Worm (Caenorhabditis elegans) whole organism, L1 larva: Measurements from ENCODE around the gene str-28.
"Not testable (repeated sequence)": the region's sequence is repeated elsewhere in the genome, so short reads cannot be mapped to it uniquely, and the experiment has no call there.

ENCODE experiments used
- alr-1 ChIP-seq: fragments of 200-800 bp; sonication (Bioruptor generic); optimal IDR thresholded peaks from 2 replicates; lab custom pipeline; 2018; ENCODE audit warnings: borderline replicate concordance, mild to moderate bottlenecking, missing genetic modification characterization, missing compliant biosample characterization
- ama-1 ChIP-seq: fragments of 150-350 bp; optimal IDR thresholded peaks from 2 replicates; lab custom pipeline; 2014
- blmp-1 ChIP-seq: fragments of 150-350 bp; optimal IDR thresholded peaks from 2 replicates; lab custom pipeline; 2014; ENCODE audit warnings: missing biosample characterization, missing genetic modification characterization
- ceh-63 ChIP-seq: fragments of 200-800 bp; sonication (Bioruptor generic); optimal IDR thresholded peaks from 2 replicates; lab custom pipeline; 2018; ENCODE audit warnings: mild to moderate bottlenecking, missing genetic modification characterization, missing compliant biosample characterization
- ceh-8 ChIP-seq: fragments of 200-800 bp; sonication (Bioruptor generic); optimal IDR thresholded peaks from 2 replicates; lab custom pipeline; 2018; ENCODE audit warnings: mild to moderate bottlenecking, missing genetic modification characterization, moderate library complexity, missing compliant biosample characterization
- ceh-88 ChIP-seq: fragments of 200-800 bp; sonication (Bioruptor generic); IDR thresholded peaks from 2 replicates; pipeline ENCODE4 v1.3.6; 2022; ENCODE audit warnings: missing genetic modification characterization, missing compliant biosample characterization
- ceh-90 ChIP-seq: sonication (generic microtip); optimal IDR thresholded peaks from 2 replicates; lab custom pipeline; 2016; ENCODE audit warnings: missing genetic modification characterization, missing compliant biosample characterization
- efl-1 ChIP-seq, 4 experiments: fragments of 150-350 bp; optimal IDR thresholded peaks in 3 of 4; peaks in 1 of 4; 1 replicate in 1 of 4; 2 replicates in 3 of 4; lab custom pipeline; 2014; ENCODE audit warnings: missing biosample characterization in 2 of 4, missing genetic modification characterization in 2 of 4, missing genetic modification reagents in 2 of 4
- egl-27 ChIP-seq, 2 experiments: fragments of 150-350 bp in 1 of 2; sonication (generic microtip); optimal IDR thresholded peaks; 3 replicates each; lab custom pipeline; 2017 to 2018; ENCODE audit warnings: missing biosample characterization in 2 of 2, missing genetic modification characterization in 2 of 2, missing genetic modification reagents in 2 of 2
- ets-5 ChIP-seq: fragments of 200-800 bp; sonication (Bioruptor generic); IDR thresholded peaks from 2 replicates; pipeline ENCODE4 v1.3.6; 2022; ENCODE audit warnings: missing genetic modification characterization, missing compliant biosample characterization
- fkh-10 ChIP-seq: sonication (generic microtip); optimal IDR thresholded peaks from 2 replicates; lab custom pipeline; 2017; ENCODE audit warnings: missing biosample characterization, missing genetic modification reagents, missing genetic modification characterization
- fkh-4 ChIP-seq: sonication (generic microtip); optimal IDR thresholded peaks from 2 replicates; lab custom pipeline; 2016; ENCODE audit warnings: missing compliant biosample characterization, missing genetic modification characterization, borderline replicate concordance
- fos-1 ChIP-seq: fragments of 150-350 bp; optimal IDR thresholded peaks from 2 replicates; lab custom pipeline; 2014; ENCODE audit warnings: missing biosample characterization, missing genetic modification characterization
- isw-1 ChIP-seq: fragments of 200-800 bp; sonication (Bioruptor generic); IDR thresholded peaks from 2 replicates; pipeline ENCODE4 v1.3.6; 2022; ENCODE audit warnings: missing genetic modification characterization, missing compliant biosample characterization
- lin-13 ChIP-seq: fragments of 150-350 bp; optimal IDR thresholded peaks from 2 replicates; lab custom pipeline; 2014; ENCODE audit warnings: missing biosample characterization, missing genetic modification reagents, missing genetic modification characterization
- lin-14 ChIP-seq: fragments of 200-800 bp; sonication (Bioruptor generic); optimal IDR thresholded peaks from 2 replicates; lab custom pipeline; 2018; ENCODE audit warnings: mild to moderate bottlenecking, missing genetic modification characterization, moderate library complexity, missing compliant biosample characterization
- lin-39 ChIP-seq: fragments of 150-350 bp; optimal IDR thresholded peaks from 2 replicates; lab custom pipeline; 2014; ENCODE audit warnings: missing biosample characterization, missing genetic modification reagents, missing genetic modification characterization
- lir-3 ChIP-seq: sonication (generic microtip); optimal IDR thresholded peaks from 2 replicates; lab custom pipeline; 2016; ENCODE audit warnings: mild to moderate bottlenecking, missing genetic modification characterization, moderate library complexity, missing compliant biosample characterization; ENCODE audit not compliant: poor library complexity
- mab-9 ChIP-seq: fragments of 200-800 bp; sonication (Bioruptor generic); IDR thresholded peaks from 2 replicates; pipeline ENCODE4 v1.3.6; 2022; ENCODE audit warnings: missing genetic modification reagents, missing genetic modification characterization, missing compliant biosample characterization
- nhr-11 ChIP-seq: fragments of 150-350 bp; optimal IDR thresholded peaks from 2 replicates; lab custom pipeline; 2014; ENCODE audit warnings: missing biosample characterization, missing genetic modification characterization
- nhr-12 ChIP-seq: sonication (generic microtip); optimal IDR thresholded peaks from 2 replicates; lab custom pipeline; 2017; ENCODE audit warnings: missing biosample characterization, missing genetic modification characterization
- nhr-28 ChIP-seq: fragments of 150-350 bp; optimal IDR thresholded peaks from 2 replicates; lab custom pipeline; 2014; ENCODE audit warnings: missing biosample characterization, missing genetic modification characterization
- nhr-84 ChIP-seq: sonication (generic microtip); optimal IDR thresholded peaks from 2 replicates; lab custom pipeline; 2017; ENCODE audit warnings: missing biosample characterization, missing genetic modification characterization
- sptf-1 ChIP-seq: fragments of 150-350 bp; optimal IDR thresholded peaks from 2 replicates; lab custom pipeline; 2014; ENCODE audit warnings: missing biosample characterization, missing genetic modification characterization
- sup-37 ChIP-seq: fragments of 200-800 bp; sonication (Bioruptor generic); optimal IDR thresholded peaks from 2 replicates; lab custom pipeline; 2018; ENCODE audit warnings: mild to moderate bottlenecking, missing genetic modification characterization, missing compliant biosample characterization
- unc-130 ChIP-seq: fragments of 150-350 bp; optimal IDR thresholded peaks from 2 replicates; lab custom pipeline; 2017; ENCODE audit warnings: missing biosample characterization, missing genetic modification characterization, inconsistent platforms
- unc-86 ChIP-seq: sonication (generic microtip); optimal IDR thresholded peaks from 2 replicates; lab custom pipeline; 2016; ENCODE audit warnings: missing genetic modification characterization, missing compliant biosample characterization
- unc-98 ChIP-seq: fragments of 200-800 bp; sonication (Bioruptor generic); IDR thresholded peaks from 2 replicates; pipeline ENCODE4 v1.3.6; 2022; ENCODE audit warnings: missing genetic modification characterization, missing compliant biosample characterization
- xbp-1 ChIP-seq: sonication (generic microtip); optimal IDR thresholded peaks from 2 replicates; lab custom pipeline; 2016; ENCODE audit warnings: missing genetic modification characterization, missing compliant biosample characterization
- ztf-4 ChIP-seq: fragments of 150-350 bp; optimal IDR thresholded peaks from 2 replicates; lab custom pipeline; 2014; ENCODE audit warnings: missing biosample characterization, missing genetic modification characterization

str-28 gene

DNA sequence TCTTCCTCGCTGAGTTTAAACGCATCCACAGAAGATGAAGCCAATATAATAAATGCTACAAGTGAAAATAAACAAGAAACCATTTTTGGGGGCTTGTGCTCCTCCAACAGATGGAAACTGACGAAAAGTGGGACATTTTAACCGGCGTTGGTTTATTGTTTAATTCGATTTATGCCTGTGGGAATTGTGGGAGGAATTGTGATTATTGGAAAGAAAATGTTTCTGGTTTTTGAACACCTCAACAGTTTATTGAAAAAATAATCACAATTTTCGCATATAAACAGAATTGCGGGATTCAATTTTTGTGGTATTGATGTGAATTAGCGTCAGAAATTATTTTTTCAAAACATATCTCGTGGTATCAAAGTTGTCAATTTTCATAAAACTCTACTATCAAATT lies 18.5 kb downstream of the str-28 start, which contains the start of gene try-8:
Gene try-8 (minus strand): TSS at position 101 of the 400 bp plus-strand sequence.
- no peak for TF ChIP-seq ama-1
- no peak for TF ChIP-seq egl-27 (tag; optimal IDR thresholded peaks at IDR 0.05; lab: Kevin White, UChicago)
- TF ChIP-seq isw-1 (GFP tag; lab: Robert Waterston, UW): no peak
- no peak for TF ChIP-seq nhr-28
- no peak for TF ChIP-seq fos-1
- TF ChIP-seq nhr-84 (tag; lab: Kevin White, UChicago): no peak
- no peak for TF ChIP-seq ceh-88 (GFP tag; lab: Robert Waterston, UW)
- TF ChIP-seq lin-13 (GFP tag; lab: Kevin White, UChicago): no peak
- TF ChIP-seq lin-14 (GFP tag; lab: Kevin White, UChicago): no peak
- TF ChIP-seq ceh-63: no peak
- no peak for TF ChIP-seq nhr-12 (tag; lab: Kevin White, UChicago)
- no peak for TF ChIP-seq lin-39 (tag; lab: Kevin White, UChicago)
- TF ChIP-seq fkh-4: no peak

DNA sequence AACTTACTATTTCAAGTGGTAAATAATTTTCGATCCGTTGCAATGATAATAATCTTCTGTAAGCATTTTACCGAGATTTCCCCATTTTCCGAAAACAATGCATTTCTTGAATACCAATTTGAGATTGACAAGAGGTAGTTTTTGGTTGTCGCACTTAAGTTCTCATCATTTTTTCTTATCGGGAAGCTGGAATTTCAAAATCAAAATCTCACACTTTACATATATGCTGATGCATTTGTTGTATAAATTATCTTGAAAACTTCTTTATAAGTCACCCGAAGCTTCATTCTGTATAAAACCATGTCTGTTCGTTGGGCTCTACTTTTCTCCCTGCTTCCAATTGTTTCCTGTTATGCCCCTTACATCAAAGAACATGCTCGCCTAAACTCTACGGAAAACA lies 21.3 kb downstream of the str-28 start, which contains the start of gene try-11:
Gene try-11 (plus strand): TSS at position 301 of the 400 bp plus-strand sequence.
- TF ChIP-seq efl-1 (optimal IDR thresholded peaks at IDR 0.05; lab: Kevin White, UChicago) (no peak), efl-1 (GFP tag; optimal IDR thresholded peaks at IDR 0.05 in 1 of 2; lab: Kevin White, UChicago) (peak in 1 of 2 experiments; percentile 24), ztf-4 (tag; lab: Kevin White, UChicago) (no peak)

DNA sequence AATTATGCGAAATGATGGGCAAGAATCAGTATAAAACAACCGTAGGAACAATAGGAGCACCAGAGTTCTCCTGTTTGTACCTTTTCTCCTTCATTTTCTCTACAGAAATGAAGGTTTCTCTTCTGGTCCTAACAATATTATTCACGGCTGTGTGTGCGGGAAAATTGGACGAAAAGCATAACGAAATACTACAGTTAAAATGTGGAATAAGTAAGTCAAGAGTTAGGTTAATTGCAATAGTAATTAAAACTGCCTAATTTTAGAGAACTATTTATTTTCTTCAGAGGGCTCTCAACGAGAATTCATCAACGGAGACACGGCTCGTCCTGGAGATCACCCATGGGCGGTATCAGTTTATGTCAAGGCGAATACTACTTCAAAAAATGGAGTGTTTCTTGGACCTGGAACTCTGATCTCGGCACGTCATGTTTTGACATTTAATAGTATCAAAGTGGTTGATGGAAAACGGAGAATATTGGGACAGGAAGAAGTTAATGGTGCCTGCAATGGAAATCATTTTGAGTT lies 23.4 kb downstream of the str-28 start, which contains the start of gene try-12:
Gene try-12 (plus strand): TSS at position 51 of the 525 bp plus-strand sequence.
- TF ChIP-seq unc-130 (tag; lab: Kevin White, UChicago) (no peak), xbp-1 (tag; lab: Kevin White, UChicago) (no peak), unc-86 (no peak), efl-1 (optimal IDR thresholded peaks at IDR 0.05; lab: Kevin White, UChicago) (no peak), efl-1 (GFP tag; optimal IDR thresholded peaks at IDR 0.05 in 1 of 2; lab: Kevin White, UChicago) (peak in 1 of 2 experiments; percentile 58)

DNA sequence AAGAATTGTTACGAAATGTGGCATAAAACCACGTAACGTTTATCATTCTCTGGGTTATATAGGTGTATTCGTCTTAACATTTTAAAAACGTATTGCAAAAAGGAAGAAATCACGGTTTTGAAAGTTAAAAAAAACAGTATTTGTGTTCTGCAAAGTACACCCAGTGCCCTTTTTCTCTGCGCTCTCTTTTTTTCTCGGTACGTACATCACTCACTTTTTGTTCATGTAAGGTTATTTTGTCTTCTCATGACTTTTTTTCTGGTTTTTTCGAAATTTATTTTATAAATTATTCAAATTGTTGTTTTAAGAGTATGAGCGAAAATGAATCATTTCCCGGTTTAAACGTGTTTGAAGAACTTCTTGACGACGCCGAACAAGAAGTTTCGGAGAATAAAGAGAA lies 25.8 kb downstream of the str-28 start, which contains the start of gene F25E5.5:
Gene F25E5.5 (plus strand): TSS at position 301 of the 400 bp plus-strand sequence.
- no peak for TF ChIP-seq lir-3 (tag; lab: Kevin White, UChicago)
- TF ChIP-seq sptf-1 (tag; lab: Kevin White, UChicago): no peak
- TF ChIP-seq alr-1: no peak
- no peak for TF ChIP-seq sup-37 (GFP tag; lab: Kevin White, UChicago)
- peak; percentile 17 for TF ChIP-seq blmp-1 (tag; lab: Kevin White, UChicago)
- TF ChIP-seq fkh-10 (GFP tag; lab: Kevin White, UChicago): no peak
- TF ChIP-seq nhr-84 (tag; lab: Kevin White, UChicago): no peak
- TF ChIP-seq ets-5: no peak
- TF ChIP-seq, all 84 proteins: peak for 1

DNA sequence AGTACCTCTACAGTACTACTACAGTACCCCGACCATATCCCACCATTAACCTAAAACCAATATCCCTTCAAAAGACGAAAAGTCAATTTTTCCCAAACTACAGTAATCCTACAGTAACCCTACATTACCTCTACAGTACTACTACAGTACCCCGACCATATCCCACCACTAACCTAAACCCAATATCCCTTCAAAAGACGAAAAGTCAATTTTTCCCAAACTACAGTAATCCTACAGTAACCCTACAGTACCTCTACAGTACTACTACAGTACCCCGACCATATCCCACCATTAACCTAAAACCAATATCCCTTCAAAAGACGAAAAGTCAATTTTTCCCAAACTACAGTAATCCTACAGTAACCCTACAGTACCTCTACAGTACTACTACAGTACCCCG lies 28.4 kb downstream of the str-28 start, which contains the start of gene nhr-141:
Gene nhr-141 (plus strand): TSS at position 331 of the 400 bp plus-strand sequence.
- not testable (repeated sequence) for TF ChIP-seq ceh-90; ceh-8 (GFP tag; lab: Kevin White, UChicago); ama-1

DNA sequence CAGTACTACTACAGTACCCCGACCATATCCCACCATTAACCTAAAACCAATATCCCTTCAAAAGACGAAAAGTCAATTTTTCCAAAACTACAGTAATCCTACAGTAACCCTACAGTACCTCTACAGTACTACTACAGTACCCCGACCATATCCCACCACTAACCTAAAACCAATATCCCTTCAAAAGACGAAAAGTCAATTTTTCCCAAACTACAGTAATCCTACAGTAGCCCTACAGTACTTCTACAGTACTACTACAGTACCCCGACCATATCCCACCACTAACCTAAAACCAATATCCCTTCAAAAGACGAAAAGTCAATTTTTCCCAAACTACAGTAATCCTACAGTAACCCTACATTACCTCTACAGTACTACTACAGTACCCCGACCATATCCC lies 29.2 kb downstream of the str-28 start:
- TF ChIP-seq ets-5 (0 out of 2 replicates have a peak, but pooled peaks have one; percentile 52), mab-9 (peak; percentile 75), unc-98 (GFP tag; lab: Robert Waterston, UW) (peak; percentile 53; the same call in 1 of the 2 replicates)

DNA sequence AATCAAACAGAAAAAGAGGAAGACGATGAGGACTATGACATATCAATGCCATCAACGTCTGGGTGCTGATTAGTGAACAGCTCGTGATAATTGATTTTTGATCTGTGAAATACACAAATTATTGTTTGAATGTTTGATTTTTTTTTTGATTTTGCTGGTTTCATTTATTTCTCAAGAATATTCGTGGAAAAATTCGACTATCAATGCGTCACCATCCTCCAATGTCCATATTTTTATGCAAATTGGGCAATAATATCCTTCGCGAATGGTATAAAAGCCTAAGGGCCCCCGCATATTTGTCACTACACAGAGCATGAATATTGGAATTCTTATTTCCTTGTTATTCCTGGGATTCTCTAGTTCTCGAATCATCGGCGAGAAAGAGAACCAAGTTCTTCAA lies 32.9 kb downstream of the str-28 start, which contains the start of gene try-13:
Gene try-13 (plus strand): TSS at position 301 of the 400 bp plus-strand sequence.
- no peak for TF ChIP-seq nhr-11 (tag; lab: Kevin White, UChicago)
- TF ChIP-seq efl-1 (optimal IDR thresholded peaks at IDR 0.05; lab: Kevin White, UChicago): no peak
- TF ChIP-seq efl-1 (GFP tag; optimal IDR thresholded peaks at IDR 0.05 in 1 of 2; lab: Kevin White, UChicago): peak in 1 of 2 experiments; percentile 36
- TF ChIP-seq, all 84 proteins: peak for 1
